Fruit fly (Drosophila melanogaster) whole organism, embryonic: Measurements from ENCODE around the gene hog.
A peak's percentile ranks its signal among the peaks of the same experiment; 100 is the strongest.

Experiments
- Abd-B ChIP-seq: fragments of 200-800 bp; sonication (Bioruptor generic); optimal IDR thresholded peaks from 2 replicates; lab custom pipeline; 2018; ENCODE audit warnings: missing biosample characterization, mild to moderate bottlenecking, missing genetic modification characterization, moderate library complexity
- Asciz ChIP-seq: fragments of 200-800 bp; sonication (Bioruptor generic); optimal IDR thresholded peaks from 2 replicates; lab custom pipeline; 2017; ENCODE audit warnings: missing biosample characterization, mild to moderate bottlenecking, missing genetic modification characterization, missing genetic modification reagents
- Atf6 ChIP-seq: fragments of 200-800 bp; sonication (Bioruptor generic); IDR thresholded peaks from 2 replicates; pipeline ENCODE4 v1.3.6; 2022; ENCODE audit warnings: missing biosample characterization, missing genetic modification characterization
- Blimp-1 ChIP-seq: fragments of 200-800 bp; sonication (Bioruptor generic); optimal IDR thresholded peaks from 3 replicates; lab custom pipeline; 2018; ENCODE audit warnings: missing biosample characterization, missing genetic modification characterization, mild to moderate bottlenecking, moderate library complexity, missing genetic modification reagents
- CG10565 ChIP-seq: fragments of 200-800 bp; sonication (Bioruptor generic); optimal IDR thresholded peaks from 3 replicates; lab custom pipeline; 2016; ENCODE audit warnings: missing biosample characterization, mild to moderate bottlenecking, missing genetic modification characterization
- CG14014 ChIP-seq: fragments of 200-800 bp; sonication (Bioruptor generic); IDR thresholded peaks from 2 replicates; pipeline ENCODE4 v1.3.6; 2022; ENCODE audit warnings: missing biosample characterization, missing genetic modification characterization
- CG14710 ChIP-seq: fragments of 200-800 bp; sonication (Bioruptor generic); optimal IDR thresholded peaks from 3 replicates; lab custom pipeline; 2019; ENCODE audit warnings: missing biosample characterization, mild to moderate bottlenecking, missing genetic modification characterization, moderate library complexity
- CG15073 ChIP-seq: fragments of 200-800 bp; sonication (Bioruptor generic); optimal IDR thresholded peaks from 2 replicates; lab custom pipeline; 2016; ENCODE audit warnings: missing biosample characterization, missing genetic modification characterization
- CG17328 ChIP-seq: fragments of 200-800 bp; sonication (Bioruptor generic); IDR thresholded peaks from 2 replicates; pipeline ENCODE4 v1.3.6; 2022; ENCODE audit warnings: missing biosample characterization, missing genetic modification characterization
- CG17385 ChIP-seq: fragments of 200-800 bp; sonication (Bioruptor generic); optimal IDR thresholded peaks from 3 replicates; lab custom pipeline; 2018; ENCODE audit warnings: missing biosample characterization, mild to moderate bottlenecking, missing genetic modification characterization
- CG18619 ChIP-seq: fragments of 200-800 bp; sonication (Bioruptor generic); optimal IDR thresholded peaks from 3 replicates; lab custom pipeline; 2017; ENCODE audit warnings: missing biosample characterization, mild to moderate bottlenecking, missing genetic modification characterization
- CG2120 ChIP-seq: fragments of 200-800 bp; sonication (Bioruptor generic); optimal IDR thresholded peaks from 3 replicates; lab custom pipeline; 2016; ENCODE audit warnings: missing biosample characterization, missing genetic modification characterization
- CG3847 ChIP-seq: fragments of 200-800 bp; sonication (Bioruptor generic); IDR thresholded peaks from 2 replicates; pipeline ENCODE4 v1.3.6; 2022; ENCODE audit warnings: missing biosample characterization, missing genetic modification characterization
- CG7786 ChIP-seq: fragments of 200-800 bp; sonication (Bioruptor generic); optimal IDR thresholded peaks from 2 replicates; lab custom pipeline; 2016; ENCODE audit warnings: missing biosample characterization, missing genetic modification characterization
- CG8388 ChIP-seq: fragments of 200-800 bp; sonication (Bioruptor generic); optimal IDR thresholded peaks from 2 replicates; lab custom pipeline; 2019; ENCODE audit warnings: missing biosample characterization, mild to moderate bottlenecking, missing genetic modification characterization, moderate library complexity
- CG9797 ChIP-seq: fragments of 200-800 bp; sonication (Bioruptor generic); optimal IDR thresholded peaks from 3 replicates; lab custom pipeline; 2018; ENCODE audit warnings: missing biosample characterization, mild to moderate bottlenecking, missing genetic modification characterization
- CHES-1-like ChIP-seq: fragments of 200-800 bp; sonication (Bioruptor generic); optimal IDR thresholded peaks from 2 replicates; lab custom pipeline; 2016; ENCODE audit warnings: missing biosample characterization, missing genetic modification characterization
- D ChIP-seq, 2 experiments: fragments of 200-800 bp in 1 of 2; fragments of >200 bp in 1 of 2; sonication (Bioruptor generic) in 1 of 2; optimal IDR thresholded peaks; 2 replicates in 1 of 2; 3 replicates in 1 of 2; lab custom pipeline; 2017; ENCODE audit warnings: mild to moderate bottlenecking in 1 of 2, missing biosample characterization in 1 of 2, missing genetic modification characterization in 1 of 2, missing genetic modification reagents in 1 of 2
- D19A ChIP-seq: fragments of 200-800 bp; optimal IDR thresholded peaks from 3 replicates; lab custom pipeline; 2019; ENCODE audit warnings: missing biosample characterization, mild to moderate bottlenecking, missing genetic modification characterization, moderate library complexity
- Doc3 ChIP-seq: fragments of 200-800 bp; sonication (Bioruptor generic); IDR thresholded peaks from 3 replicates; pipeline ENCODE4 v1.3.6; 2022; ENCODE audit warnings: missing biosample characterization, missing genetic modification characterization; ENCODE audit not compliant: partially characterized antibody
- Eip74EF ChIP-seq, 2 experiments: fragments of 200-800 bp in 1 of 2; fragments of >200 bp in 1 of 2; sonication (Bioruptor generic) in 1 of 2; optimal IDR thresholded peaks; 2 replicates each; lab custom pipeline; 2017 to 2019; ENCODE audit warnings: missing biosample characterization in 2 of 2, missing genetic modification characterization in 2 of 2, mild to moderate bottlenecking in 1 of 2, moderate library complexity in 1 of 2
- Fer1 ChIP-seq: fragments of 200-800 bp; sonication (Bioruptor generic); optimal IDR thresholded peaks from 2 replicates; lab custom pipeline; 2017; ENCODE audit warnings: missing biosample characterization, mild to moderate bottlenecking, missing genetic modification characterization
- HLH54F ChIP-seq: fragments of 200-800 bp; sonication (Bioruptor generic); optimal IDR thresholded peaks from 3 replicates; lab custom pipeline; 2016; ENCODE audit warnings: missing biosample characterization, missing genetic modification characterization
- HmgZ ChIP-seq: fragments of 200-800 bp; sonication (Bioruptor generic); optimal IDR thresholded peaks from 2 replicates; lab custom pipeline; 2018; ENCODE audit warnings: missing biosample characterization, mild to moderate bottlenecking, missing genetic modification characterization
- Nf-YB ChIP-seq: fragments of 200-800 bp; sonication (Bioruptor generic); optimal IDR thresholded peaks from 3 replicates; lab custom pipeline; 2019; ENCODE audit warnings: missing biosample characterization, mild to moderate bottlenecking, missing genetic modification characterization, moderate library complexity
- NfI ChIP-seq: fragments of 200-800 bp; sonication (Bioruptor generic); optimal IDR thresholded peaks from 3 replicates; lab custom pipeline; 2018; ENCODE audit warnings: missing biosample characterization, mild to moderate bottlenecking, missing genetic modification characterization, moderate library complexity
- Xrp1 ChIP-seq: fragments of 200-800 bp; sonication (Bioruptor generic); IDR thresholded peaks from 2 replicates; pipeline ENCODE4 v1.3.6; 2022; ENCODE audit warnings: missing biosample characterization, missing genetic modification characterization
- al ChIP-seq: fragments of 200-800 bp; sonication (Bioruptor generic); IDR thresholded peaks from 2 replicates; pipeline ENCODE4 v1.3.6; 2022; ENCODE audit warnings: missing biosample characterization, missing genetic modification characterization
- ara ChIP-seq: fragments of 200-800 bp; sonication (Bioruptor generic); IDR thresholded peaks from 2 replicates; pipeline ENCODE4 v1.3.6; 2022; ENCODE audit warnings: missing biosample characterization, missing genetic modification characterization
- cad ChIP-seq: fragments of >200 bp; optimal IDR thresholded peaks from 2 replicates; lab custom pipeline; 2017; ENCODE audit warnings: missing biosample characterization, missing genetic modification characterization
- caup ChIP-seq: fragments of 200-800 bp; sonication (Bioruptor generic); optimal IDR thresholded peaks from 3 replicates; lab custom pipeline; 2017; ENCODE audit warnings: missing biosample characterization, mild to moderate bottlenecking, missing genetic modification characterization, moderate library complexity; ENCODE audit not compliant: severe bottlenecking
- croc ChIP-seq: fragments of 200-800 bp; sonication (Bioruptor generic); conservative IDR thresholded peaks from 3 replicates; pipeline ENCODE4 v1.3.6; 2022; ENCODE audit warnings: missing biosample characterization, missing genetic modification characterization
- exex ChIP-seq: fragments of 200-800 bp; sonication (Bioruptor generic); optimal IDR thresholded peaks from 4 replicates; lab custom pipeline; 2018; ENCODE audit warnings: missing biosample characterization, mild to moderate bottlenecking, missing genetic modification characterization, moderate library complexity
- eyg ChIP-seq: fragments of 200-800 bp; sonication (Bioruptor generic); optimal IDR thresholded peaks from 3 replicates; lab custom pipeline; 2016; ENCODE audit warnings: missing biosample characterization, missing genetic modification characterization
- gfzf ChIP-seq: fragments of 200-800 bp; sonication (Bioruptor generic); optimal IDR thresholded peaks from 2 replicates; lab custom pipeline; 2016; ENCODE audit warnings: missing biosample characterization, mild to moderate bottlenecking, missing genetic modification characterization, moderate library complexity
- jigr1 ChIP-seq: fragments of 200-800 bp; sonication (Bioruptor generic); IDR thresholded peaks from 3 replicates; pipeline ENCODE4 v1.3.6; 2022; ENCODE audit warnings: missing biosample characterization, missing genetic modification characterization
- jing ChIP-seq: fragments of 200-800 bp; sonication (Bioruptor generic); optimal IDR thresholded peaks from 2 replicates; lab custom pipeline; 2018; ENCODE audit warnings: missing biosample characterization, mild to moderate bottlenecking, missing genetic modification characterization
- lmd ChIP-seq: fragments of 200-800 bp; sonication (Bioruptor generic); IDR thresholded peaks from 2 replicates; pipeline ENCODE4 v1.3.6; 2022; ENCODE audit warnings: missing biosample characterization, missing genetic modification characterization
- luna ChIP-seq: fragments of 200-800 bp; sonication (Bioruptor generic); optimal IDR thresholded peaks from 2 replicates; lab custom pipeline; 2016; ENCODE audit warnings: missing biosample characterization, missing genetic modification characterization
- org-1 ChIP-seq: fragments of 200-800 bp; sonication (Bioruptor generic); optimal IDR thresholded peaks from 2 replicates; lab custom pipeline; 2017; ENCODE audit warnings: missing biosample characterization, missing genetic modification characterization
- pfk ChIP-seq: fragments of 200-800 bp; sonication (Bioruptor generic); optimal IDR thresholded peaks from 2 replicates; lab custom pipeline; 2018; ENCODE audit warnings: missing biosample characterization, mild to moderate bottlenecking, missing genetic modification characterization, moderate library complexity
- pnt ChIP-seq: fragments of 200-800 bp; sonication (Bioruptor generic); optimal IDR thresholded peaks from 3 replicates; lab custom pipeline; 2016; ENCODE audit warnings: missing biosample characterization, missing genetic modification characterization
- ranshi ChIP-seq: fragments of 200-800 bp; sonication (Bioruptor generic); IDR thresholded peaks from 2 replicates; pipeline ENCODE4 v1.3.6; 2022; ENCODE audit warnings: missing biosample characterization, missing genetic modification characterization
- seq ChIP-seq: fragments of 200-800 bp; sonication (Bioruptor generic); IDR thresholded peaks from 2 replicates; pipeline ENCODE4 v1.3.6; 2022; ENCODE audit warnings: missing biosample characterization, missing genetic modification characterization
- slp2 ChIP-seq: fragments of 200-800 bp; sonication (Bioruptor generic); optimal IDR thresholded peaks from 2 replicates; lab custom pipeline; 2016; ENCODE audit warnings: missing biosample characterization, missing genetic modification characterization
- stwl ChIP-seq: fragments of 200-800 bp; sonication (Bioruptor generic); optimal IDR thresholded peaks from 3 replicates; lab custom pipeline; 2018; ENCODE audit warnings: missing biosample characterization, mild to moderate bottlenecking, missing genetic modification characterization, moderate library complexity
- tll ChIP-seq, 2 experiments: fragments of 200-800 bp in 1 of 2; fragments of >200 bp in 1 of 2; sonication (Bioruptor generic) in 1 of 2; optimal IDR thresholded peaks; 2 replicates each; lab custom pipeline; 2017 to 2019; ENCODE audit warnings: missing biosample characterization in 2 of 2, missing genetic modification characterization in 2 of 2, mild to moderate bottlenecking in 1 of 2, moderate library complexity in 1 of 2
- usp ChIP-seq: fragments of >200 bp; optimal IDR thresholded peaks from 2 replicates; lab custom pipeline; 2017; ENCODE audit warnings: missing biosample characterization, missing genetic modification characterization
- yki ChIP-seq: fragments of >200 bp; optimal IDR thresholded peaks from 3 replicates; lab custom pipeline; 2018
- zen2 ChIP-seq: fragments of 200-800 bp; sonication (Bioruptor generic); IDR thresholded peaks from 3 replicates; pipeline ENCODE4 v1.3.6; 2022; ENCODE audit warnings: missing biosample characterization, missing genetic modification characterization; ENCODE audit not compliant: partially characterized antibody
- zfh1 ChIP-seq: fragments of 200-800 bp; sonication (Bioruptor generic); IDR thresholded peaks from 3 replicates; pipeline ENCODE4 v1.3.6; 2022; ENCODE audit warnings: missing biosample characterization, missing genetic modification characterization

Gene hog

DNA sequence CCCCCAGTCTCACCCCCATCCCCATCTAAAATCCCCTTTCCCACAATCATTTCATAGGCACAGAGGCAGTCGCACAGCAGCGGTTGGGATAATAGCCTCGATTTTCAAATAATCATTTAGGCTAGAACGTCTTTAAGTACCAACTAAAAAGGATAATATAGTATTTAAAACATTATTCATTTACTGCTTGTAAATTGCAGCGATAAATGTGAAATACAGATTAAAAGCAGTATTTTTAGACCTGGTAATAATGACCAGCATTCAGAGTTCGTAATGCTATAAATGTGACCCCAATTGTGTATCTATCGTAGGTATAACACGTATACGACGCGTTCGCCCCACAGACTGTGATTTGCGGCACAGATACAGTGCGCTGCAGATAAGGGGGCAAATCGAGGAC lies 8.8 kb upstream of the hog start (continued):
- TF ChIP-seq CG14014 (no peak), CG7786 (no peak), jigr1 (GFP tag; lab: Robert Waterston, UW) (no peak), zen2 (GFP tag; lab: Robert Waterston, UW) (no peak), CG17328 (GFP tag; lab: Robert Waterston, UW) (no peak), slp2 (GFP tag; lab: Kevin White, UChicago) (no peak), CG18619 (no peak), CG3847 (GFP tag; lab: Robert Waterston, UW) (no peak), HLH54F (GFP tag; lab: Kevin White, UChicago) (no peak), ara (GFP tag; lab: Robert Waterston, UW) (no peak), Blimp-1 (GFP tag; lab: Kevin White, UChicago) (peak; percentile 45), D19A (peak; percentile 41), Fer1 (GFP tag; lab: Kevin White, UChicago) (peak; percentile 64), Abd-B (GFP tag; lab: Kevin White, UChicago) (no peak), seq (GFP tag; lab: Robert Waterston, UW) (0 out of 2 replicates have a peak, but pooled peaks have one; percentile 10), Nf-YB (no peak), CG2120 (GFP tag; lab: Kevin White, UChicago) (peak; percentile 19), CG14710 (tag; lab: Kevin White, UChicago) (no peak), yki (lab: Kevin White, UChicago) (no peak), luna (GFP tag; lab: Kevin White, UChicago) (no peak), Eip74EF (GFP tag; optimal IDR thresholded peaks at IDR 0.05; lab: Kevin White, UChicago) (peak in 1 of 2 experiments; percentile 22), ranshi (GFP tag; lab: Robert Waterston, UW) (no peak), CG17385 (GFP tag; lab: Kevin White, UChicago) (peak; percentile 13), eyg (GFP tag; lab: Kevin White, UChicago) (no peak), CG9797 (GFP tag; lab: Kevin White, UChicago) (no peak), Doc3 (no peak), CG10565 (GFP tag; lab: Kevin White, UChicago) (no peak), gfzf (GFP tag; lab: Kevin White, UChicago) (no peak), croc (GFP tag; lab: Robert Waterston, UW) (no peak), caup (GFP tag; lab: Kevin White, UChicago) (no peak), Xrp1 (GFP tag; lab: Robert Waterston, UW) (no peak), cad (GFP tag; lab: Kevin White, UChicago) (no peak), pfk (GFP tag; lab: Kevin White, UChicago) (no peak), al (GFP tag; lab: Robert Waterston, UW) (no peak), exex (tag; lab: Kevin White, UChicago) (no peak), D (optimal IDR thresholded peaks at IDR 0.05; lab: Kevin White, UChicago) (no peak), D (GFP tag; optimal IDR thresholded peaks at IDR 0.05; lab: Kevin White, UChicago) (peak; percentile 14), HmgZ (tag; lab: Kevin White, UChicago) (no peak), zfh1 (no peak), Asciz (GFP tag; lab: Kevin White, UChicago) (peak; percentile 11), pnt (GFP tag; lab: Kevin White, UChicago) (no peak), lmd (GFP tag; lab: Robert Waterston, UW) (peak; percentile 38; the same call in 1 of the 2 replicates), CG15073 (GFP tag; lab: Kevin White, UChicago) (no peak), Atf6 (GFP tag; lab: Robert Waterston, UW) (no peak), stwl (tag; lab: Kevin White, UChicago) (no peak), CHES-1-like (no peak), NfI (no peak), usp (no peak), tll (GFP tag; optimal IDR thresholded peaks at IDR 0.05; lab: Kevin White, UChicago) (no peak), jing (GFP tag; lab: Kevin White, UChicago) (no peak), org-1 (GFP tag; lab: Kevin White, UChicago) (peak; percentile 19), CG8388 (GFP tag; lab: Kevin White, UChicago) (peak; percentile 21)
